Worm (Caenorhabditis elegans): Measurements from ENCODE around the gene fbxb-77.

- TF ChIP-seq egl-27 (tag; optimal IDR thresholded peaks at IDR 0.05), result no peak
- peak; percentile 28 for TF ChIP-seq nfya-1 (tag; optimal IDR thresholded peaks at IDR 0.05; ENCODE audit: insufficient read depth)
- TF ChIP-seq nhr-76 (tag; optimal IDR thresholded peaks at IDR 0.05), result no peak
- TF ChIP-seq ztf-4 (tag; optimal IDR thresholded peaks at IDR 0.05), result no peak
- TF ChIP-seq fos-1 (tag; optimal IDR thresholded peaks at IDR 0.05), result no peak
- no peak for TF ChIP-seq unc-62 (GFP tag; optimal IDR thresholded peaks at IDR 0.05)
- no peak for TF ChIP-seq snpc-4 (tag; optimal IDR thresholded peaks at IDR 0.05)
- no peak for TF ChIP-seq aly-2 (tag; optimal IDR thresholded peaks at IDR 0.05)
- TF ChIP-seq ZK546.5 (tag; optimal IDR thresholded peaks at IDR 0.05), result no peak
- TF ChIP-seq pqm-1 (tag; optimal IDR thresholded peaks at IDR 0.05), result no peak
- no peak for TF ChIP-seq ztf-11 (tag; optimal IDR thresholded peaks at IDR 0.05)
These were observed 25.2 kb upstream of the fbxb-77 start for ce11 chrIV:4781123-4781522.
